Worm (Caenorhabditis elegans) whole organism, L2 larva: ENCODE results near the gene cpt-2.
"Not testable (repeated sequence)": the region's sequence is repeated elsewhere in the genome, so short reads cannot be mapped to it uniquely, and the experiment has no call there.

ENCODE experiments used
- C34F6.9 ChIP-seq: fragments of 150-350 bp; optimal IDR thresholded peaks from 2 replicates; lab custom pipeline; 2014; ENCODE audit warnings: missing biosample characterization, missing genetic modification characterization
- R02D3.7 ChIP-seq: fragments of 150-350 bp; optimal IDR thresholded peaks from 2 replicates; lab custom pipeline; 2014; ENCODE audit warnings: missing biosample characterization, missing genetic modification characterization
- Y55F3AM.14 ChIP-seq: fragments of 200-800 bp; sonication (Bioruptor generic); optimal IDR thresholded peaks from 2 replicates; lab custom pipeline; 2018; ENCODE audit warnings: mild to moderate bottlenecking, missing genetic modification characterization, missing compliant biosample characterization
- ZK546.5 ChIP-seq: sonication (generic microtip); optimal IDR thresholded peaks from 2 replicates; lab custom pipeline; 2017; ENCODE audit warnings: missing biosample characterization, missing genetic modification characterization
- aly-2 ChIP-seq: fragments of 150-350 bp; optimal IDR thresholded peaks from 2 replicates; lab custom pipeline; 2014; ENCODE audit warnings: missing biosample characterization, missing genetic modification characterization
- ama-1 ChIP-seq: fragments of 150-350 bp; optimal IDR thresholded peaks from 2 replicates; lab custom pipeline; 2018; ENCODE audit warnings: inconsistent platforms
- blmp-1 ChIP-seq: sonication (generic microtip); optimal IDR thresholded peaks from 2 replicates; lab custom pipeline; 2017; ENCODE audit warnings: missing genetic modification characterization, mild to moderate bottlenecking, missing compliant biosample characterization, antibody characterized with exemption, moderate library complexity; ENCODE audit not compliant: insufficient read depth
- ceh-82 ChIP-seq: fragments of 150-350 bp; optimal IDR thresholded peaks from 2 replicates; lab custom pipeline; 2014; ENCODE audit warnings: missing biosample characterization, missing genetic modification characterization
- crh-2 ChIP-seq: sonication (generic microtip); optimal IDR thresholded peaks from 2 replicates; lab custom pipeline; 2017; ENCODE audit warnings: missing biosample characterization, missing genetic modification characterization
- dmd-4 ChIP-seq: sonication (generic microtip); optimal IDR thresholded peaks from 2 replicates; lab custom pipeline; 2017; ENCODE audit warnings: missing biosample characterization, missing genetic modification characterization
- egl-27 ChIP-seq: sonication (generic microtip); optimal IDR thresholded peaks from 3 replicates; lab custom pipeline; 2017; ENCODE audit warnings: missing biosample characterization, missing genetic modification reagents, missing genetic modification characterization
- elt-1 ChIP-seq: fragments of 150-350 bp; optimal IDR thresholded peaks from 2 replicates; lab custom pipeline; 2014; ENCODE audit warnings: missing biosample characterization, missing genetic modification characterization
- fos-1 ChIP-seq: fragments of 150-350 bp; optimal IDR thresholded peaks from 2 replicates; lab custom pipeline; 2014; ENCODE audit warnings: missing biosample characterization, missing genetic modification characterization
- lin-11 ChIP-seq: fragments of 150-350 bp; sonication (generic microtip); optimal IDR thresholded peaks from 2 replicates; lab custom pipeline; 2014; ENCODE audit warnings: missing biosample characterization, missing genetic modification characterization, inconsistent platforms, mixed read lengths
- lin-13 ChIP-seq: fragments of 150-350 bp; optimal IDR thresholded peaks from 2 replicates; lab custom pipeline; 2014; ENCODE audit warnings: missing biosample characterization, missing genetic modification reagents, missing genetic modification characterization
- lsy-2 ChIP-seq, 2 experiments: fragments of 150-350 bp in 1 of 2; sonication (generic microtip) in 1 of 2; optimal IDR thresholded peaks; 2 replicates each; lab custom pipeline; 2014 to 2017; ENCODE audit warnings: missing biosample characterization in 2 of 2, missing genetic modification characterization in 2 of 2
- mab-5 ChIP-seq: fragments of 150-350 bp; optimal IDR thresholded peaks from 2 replicates; lab custom pipeline; 2014; ENCODE audit warnings: missing biosample characterization, missing genetic modification characterization
- nhr-10 ChIP-seq: sonication (generic microtip); optimal IDR thresholded peaks from 2 replicates; lab custom pipeline; 2017; ENCODE audit warnings: missing biosample characterization, missing genetic modification characterization
- nhr-11 ChIP-seq: fragments of 150-350 bp; optimal IDR thresholded peaks from 2 replicates; lab custom pipeline; 2014; ENCODE audit warnings: missing biosample characterization, missing genetic modification characterization
- nhr-129 ChIP-seq: fragments of 150-350 bp; optimal IDR thresholded peaks from 2 replicates; lab custom pipeline; 2014; ENCODE audit warnings: missing biosample characterization, missing genetic modification characterization
- nhr-21 ChIP-seq: fragments of 150-350 bp; optimal IDR thresholded peaks from 2 replicates; lab custom pipeline; 2014; ENCODE audit warnings: missing biosample characterization, missing genetic modification characterization
- nhr-23 ChIP-seq: fragments of 150-350 bp; optimal IDR thresholded peaks from 2 replicates; lab custom pipeline; 2014; ENCODE audit warnings: missing biosample characterization, missing genetic modification reagents, missing genetic modification characterization
- nhr-25 ChIP-seq: fragments of 150-350 bp; sonication (generic microtip); optimal IDR thresholded peaks from 3 replicates; lab custom pipeline; 2014; ENCODE audit warnings: missing biosample characterization, missing genetic modification characterization
- nhr-6 ChIP-seq: fragments of 150-350 bp; optimal IDR thresholded peaks from 2 replicates; lab custom pipeline; 2014; ENCODE audit warnings: missing biosample characterization, missing genetic modification characterization
- nhr-77 ChIP-seq: fragments of 150-350 bp; optimal IDR thresholded peaks from 2 replicates; lab custom pipeline; 2014; ENCODE audit warnings: missing biosample characterization, missing genetic modification characterization
- sem-4 ChIP-seq: fragments of 150-350 bp; optimal IDR thresholded peaks from 2 replicates; lab custom pipeline; 2014; ENCODE audit warnings: missing biosample characterization, missing genetic modification reagents, missing genetic modification characterization
- skn-1 ChIP-seq: sonication (generic microtip); optimal IDR thresholded peaks from 2 replicates; lab custom pipeline; 2017; ENCODE audit warnings: missing biosample characterization, missing genetic modification characterization
- sma-9 ChIP-seq, 2 experiments: fragments of 150-350 bp in 1 of 2; sonication (generic microtip) in 1 of 2; optimal IDR thresholded peaks; 2 replicates each; lab custom pipeline; 2014 to 2016; ENCODE audit warnings: missing genetic modification characterization in 2 of 2, mild to moderate bottlenecking in 1 of 2, missing biosample characterization in 1 of 2, missing compliant biosample characterization in 1 of 2, missing genetic modification reagents in 1 of 2, moderate library complexity in 1 of 2
- snpc-4 ChIP-seq: fragments of 150-350 bp; optimal IDR thresholded peaks from 2 replicates; lab custom pipeline; 2014; ENCODE audit warnings: missing biosample characterization, missing genetic modification characterization
- unc-39 ChIP-seq: fragments of 150-350 bp; optimal IDR thresholded peaks from 2 replicates; lab custom pipeline; 2014; ENCODE audit warnings: missing biosample characterization, missing genetic modification characterization
- unc-55 ChIP-seq: fragments of 150-350 bp; sonication (generic microtip); optimal IDR thresholded peaks from 3 replicates; lab custom pipeline; 2014; ENCODE audit warnings: missing biosample characterization, missing genetic modification reagents, missing genetic modification characterization
- zag-1 ChIP-seq: fragments of 150-350 bp; optimal IDR thresholded peaks from 2 replicates; lab custom pipeline; 2014; ENCODE audit warnings: missing biosample characterization, missing genetic modification characterization
- ztf-1 ChIP-seq: fragments of 200-800 bp; sonication (Bioruptor generic); conservative IDR thresholded peaks from 2 replicates; pipeline ENCODE4 v1.3.6; 2022; ENCODE audit warnings: missing genetic modification characterization, missing compliant biosample characterization
- ztf-4 ChIP-seq: fragments of 150-350 bp; optimal IDR thresholded peaks from 2 replicates; lab custom pipeline; 2014; ENCODE audit warnings: missing biosample characterization, missing genetic modification characterization

The cpt-2 gene

ce11 chrIV:11149454-11150163 lies 29.8 kb upstream of the cpt-2 start, which contains the start of the genes F01G4.6 and pfd-1 (continued):
- peak; percentile 92 for TF ChIP-seq nhr-6 (tag; lab: Kevin White, UChicago)
- TF ChIP-seq fos-1 (tag; lab: Kevin White, UChicago): peak; percentile 81
- TF ChIP-seq ztf-4 (tag; lab: Kevin White, UChicago): peak; percentile 94
- TF ChIP-seq Y55F3AM.14: peak; percentile 76
- peak; percentile 72 for TF ChIP-seq snpc-4 (tag; lab: Kevin White, UChicago)
- TF ChIP-seq lin-11 (tag; lab: Kevin White, UChicago): peak; percentile 95
- peak; percentile 98 for TF ChIP-seq unc-55 (GFP tag; lab: Kevin White, UChicago)
- no peak for TF ChIP-seq dmd-4 (tag; lab: Kevin White, UChicago)
- TF ChIP-seq nhr-25 (tag; lab: Kevin White, UChicago): peak; percentile 93
- TF ChIP-seq nhr-10 (tag; lab: Kevin White, UChicago): peak; percentile 69
- TF ChIP-seq lin-13 (GFP tag; lab: Kevin White, UChicago): peak; percentile 96
- TF ChIP-seq mab-5 (tag; lab: Kevin White, UChicago): peak; percentile 73
- no peak for TF ChIP-seq nhr-77 (tag; lab: Kevin White, UChicago)
- TF ChIP-seq skn-1 (tag; lab: Kevin White, UChicago): peak; percentile 62
- TF ChIP-seq R02D3.7: peak; percentile 53

- TF ChIP-seq ama-1 (lab: Kevin White, UChicago) (peak; percentile 1), lsy-2 (tag; optimal IDR thresholded peaks at IDR 0.05; lab: Kevin White, UChicago) (peak in 1 of 2 experiments; percentile 37), mab-5 (tag; lab: Kevin White, UChicago) (no peak)
Measured at ce11 chrIV:11150844-11151243, 28.6 kb upstream of the cpt-2 start, which contains the start of gene C08F8.2. TSS of gene C08F8.2 (plus strand) at chrIV:11150997.

- not testable (repeated sequence) for TF ChIP-seq nhr-21, elt-1, nhr-77 (tag; lab: Kevin White, UChicago)
- TF ChIP-seq, all 48 proteins: peak for 0; not testable (repeated sequence) for 48
Measured at ce11 chrIV:11154425-11155114, 24.9 kb upstream of the cpt-2 start, which contains the start of gene C08F8.3. TSS of gene C08F8.3 (plus strand) at chrIV:11155044.

ce11 chrIV:11156526-11156925 lies 22.9 kb upstream of the cpt-2 start:
- TF ChIP-seq snpc-4 (tag; lab: Kevin White, UChicago): no peak
- TF ChIP-seq ztf-4 (tag; lab: Kevin White, UChicago): no peak
- TF ChIP-seq blmp-1: no peak
- no peak for TF ChIP-seq ZK546.5 (tag; lab: Kevin White, UChicago)
- no peak for TF ChIP-seq crh-2
- TF ChIP-seq zag-1 (tag; lab: Kevin White, UChicago): no peak
- no peak for TF ChIP-seq ztf-1 (GFP tag; lab: Robert Waterston, UW)
- no peak for TF ChIP-seq nhr-21 (tag; lab: Kevin White, UChicago)
- no peak for TF ChIP-seq nhr-11
- no peak for TF ChIP-seq unc-39 (tag; lab: Kevin White, UChicago)
- no peak for TF ChIP-seq nhr-23 (tag; lab: Kevin White, UChicago)
- no peak for TF ChIP-seq fos-1 (tag; lab: Kevin White, UChicago)
- no peak for TF ChIP-seq nhr-25 (tag; lab: Kevin White, UChicago)
- no peak for TF ChIP-seq egl-27 (tag; lab: Kevin White, UChicago)
- no peak for TF ChIP-seq nhr-6 (tag; lab: Kevin White, UChicago)
- no peak for TF ChIP-seq sem-4 (tag; lab: Kevin White, UChicago)
- TF ChIP-seq Y55F3AM.14: no peak
- TF ChIP-seq C34F6.9 (tag; lab: Kevin White, UChicago): no peak

- TF ChIP-seq aly-2 (tag; lab: Kevin White, UChicago): no peak
- no peak for TF ChIP-seq nhr-129 (tag; lab: Kevin White, UChicago)
- no peak for TF ChIP-seq C34F6.9 (tag; lab: Kevin White, UChicago)
- TF ChIP-seq sma-9 (GFP tag; optimal IDR thresholded peaks at IDR 0.05; lab: Kevin White, UChicago): no peak
- TF ChIP-seq sma-9 (tag; optimal IDR thresholded peaks at IDR 0.05; lab: Kevin White, UChicago): no peak
- TF ChIP-seq nhr-23 (tag; lab: Kevin White, UChicago): no peak
- no peak for TF ChIP-seq ceh-82
- TF ChIP-seq, all 48 proteins: peak for 0
Measured at ce11 chrIV:11159886-11160285, 19.6 kb upstream of the cpt-2 start, which contains the start of gene mboa-4. TSS of gene mboa-4 (minus strand) at chrIV:11159986.
